Fruit fly (Drosophila melanogaster) whole organism: Measurements from ENCODE around the gene Acer.

Experiments used
- CG8478 ChIP-seq: fragments of >200 bp; optimal IDR thresholded peaks from 2 replicates; lab custom pipeline; 2018; ENCODE audit warnings: inconsistent platforms
- Dll ChIP-seq: fragments of >200 bp; optimal IDR thresholded peaks from 2 replicates; lab custom pipeline; 2017
- EcR ChIP-seq, 2 experiments: fragments of >200 bp; optimal IDR thresholded peaks; 2 replicates each; lab custom pipeline; 2017; ENCODE audit warnings: missing biosample characterization in 2 of 2, missing genetic modification characterization in 2 of 2, missing genetic modification reagents in 2 of 2
- pan ChIP-seq: fragments of >200 bp; optimal IDR thresholded peaks from 2 replicates; lab custom pipeline; 2017
- psq ChIP-seq: fragments of >200 bp; optimal IDR thresholded peaks from 2 replicates; lab custom pipeline; 2017
- usp ChIP-seq: fragments of >200 bp; optimal IDR thresholded peaks from 2 replicates; lab custom pipeline; 2017; ENCODE audit warnings: missing biosample characterization, missing genetic modification characterization, mixed read lengths

Acer gene

DNA sequence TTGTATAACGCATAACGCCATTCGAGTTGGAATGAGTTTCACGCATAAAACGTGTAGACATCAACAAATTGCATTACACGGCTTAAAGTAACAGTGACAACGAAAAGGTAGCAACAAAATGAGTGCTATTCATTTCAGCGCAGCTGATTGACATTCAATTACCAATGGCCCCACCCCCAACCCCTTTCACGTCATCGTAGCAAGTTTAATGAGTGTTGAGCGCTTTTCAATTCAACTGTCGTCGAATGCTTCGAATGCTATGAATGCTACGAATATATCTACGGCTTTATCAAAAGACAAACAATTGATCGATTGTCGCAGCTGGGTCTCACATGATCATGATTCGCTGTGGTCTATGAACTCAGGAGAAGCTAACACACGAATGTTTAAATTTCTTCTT lies 11.9 kb downstream of the Acer start:
- TF ChIP-seq pan (lab: Kevin White, UChicago) (no peak), Dll (no peak), usp (no peak), EcR (GFP tag; optimal IDR thresholded peaks at IDR 0.05; lab: Kevin White, UChicago) (no peak)

DNA sequence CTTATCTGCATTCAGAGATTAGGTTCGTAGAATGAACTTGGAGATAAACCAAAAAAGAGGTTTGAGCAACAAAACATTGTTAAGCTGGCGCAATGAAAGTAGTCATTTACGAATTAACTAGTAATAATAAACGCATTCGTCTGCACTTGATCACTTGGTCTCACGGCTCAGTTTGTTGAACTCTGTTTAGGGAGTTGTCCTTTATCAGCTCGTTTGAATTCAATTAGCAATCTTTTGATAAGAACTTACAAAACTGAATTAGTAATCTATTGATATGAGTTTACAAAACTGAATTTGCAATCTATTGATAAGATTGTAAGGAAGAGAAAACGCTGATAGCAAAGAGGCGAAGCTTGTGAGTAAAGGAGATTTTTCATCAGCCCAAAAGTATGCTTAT lies 12.4 kb downstream of the Acer start:
- TF ChIP-seq psq (lab: Kevin White, UChicago): no peak
- no peak for TF ChIP-seq usp
- TF ChIP-seq EcR (GFP tag; optimal IDR thresholded peaks at IDR 0.05; lab: Kevin White, UChicago): no peak
- TF ChIP-seq pan (lab: Kevin White, UChicago): no peak
- no peak for TF ChIP-seq CG8478 (lab: Kevin White, UChicago)
- no peak for TF ChIP-seq Dll

DNA sequence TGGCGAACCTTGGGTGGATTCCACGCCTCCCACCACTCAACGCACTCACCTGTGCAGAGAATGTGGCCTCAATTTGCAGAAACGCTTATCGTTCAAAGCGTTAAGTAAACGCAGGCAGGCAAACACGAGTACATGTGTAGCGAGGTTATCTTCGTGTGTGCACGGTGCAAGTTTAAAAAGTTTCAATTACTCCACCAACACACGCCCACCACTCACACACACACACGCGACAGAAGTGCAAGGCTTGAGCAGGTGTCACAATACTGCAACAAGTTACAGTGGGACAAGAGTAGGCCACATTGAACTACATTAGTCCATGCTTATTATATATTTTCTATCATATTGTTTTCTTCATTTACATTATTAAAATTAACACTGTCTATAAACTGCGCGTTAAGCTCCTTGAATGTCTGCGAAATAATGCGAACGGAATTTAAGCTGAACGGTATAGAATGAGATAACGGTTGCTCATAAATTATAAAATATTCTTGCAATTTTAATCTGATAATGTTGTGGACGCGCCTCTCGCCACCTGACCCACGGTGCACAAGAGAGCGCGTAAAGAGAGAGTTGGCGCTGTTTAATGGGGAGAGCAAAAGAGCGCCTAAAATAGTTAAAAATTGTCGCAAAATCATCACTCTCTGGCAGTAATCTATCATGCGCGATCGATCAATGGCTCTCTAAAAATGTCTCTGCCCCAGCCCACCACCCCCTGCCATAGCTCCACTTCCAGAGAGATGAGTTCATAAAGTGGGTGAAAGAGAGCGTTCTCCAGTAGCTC lies 13.0 kb downstream of the Acer start:
- TF ChIP-seq CG8478 (lab: Kevin White, UChicago) (no peak), EcR (GFP tag; optimal IDR thresholded peaks at IDR 0.05; lab: Kevin White, UChicago) (peak in 1 of 2 experiments; percentile 65)

DNA sequence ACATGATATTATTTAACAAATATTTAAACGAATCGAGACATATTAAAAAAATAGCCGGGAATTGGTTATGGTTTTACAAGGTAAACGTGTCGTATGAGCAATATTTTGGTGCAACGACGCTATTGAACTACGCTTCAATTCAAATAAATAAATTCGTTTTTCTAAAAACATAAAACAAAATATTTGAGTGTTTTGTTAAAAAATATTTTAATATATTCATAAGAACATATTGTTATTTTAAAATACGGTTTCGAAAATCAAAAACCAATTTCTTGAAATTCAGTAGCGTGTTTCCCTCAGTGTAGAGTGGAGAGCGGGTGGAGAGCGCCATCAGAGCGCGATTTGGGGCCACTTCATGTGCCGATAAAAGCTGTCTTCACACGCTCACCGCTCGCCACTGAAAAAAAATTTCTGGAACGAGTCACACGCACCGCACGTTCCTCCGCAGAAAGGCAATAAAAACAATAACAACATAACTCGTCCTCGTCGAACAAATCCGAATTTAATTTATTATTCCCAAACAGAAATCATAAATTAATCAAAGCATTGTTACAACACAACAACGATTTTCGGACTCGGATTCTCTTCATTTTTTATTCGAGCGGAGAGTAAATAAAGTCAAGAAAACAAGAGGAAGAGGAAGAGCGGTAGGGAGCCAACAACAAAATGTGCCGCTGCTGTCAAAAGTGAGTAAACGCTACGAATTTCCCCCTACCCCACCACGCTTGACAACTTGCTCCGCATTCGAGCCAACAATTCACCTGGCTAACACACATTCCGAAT lies 13.9 kb downstream of the Acer start:
- no peak for TF ChIP-seq EcR (GFP tag; optimal IDR thresholded peaks at IDR 0.05; lab: Kevin White, UChicago)
- TF ChIP-seq usp: no peak
- no peak for TF ChIP-seq psq (lab: Kevin White, UChicago)
- TF ChIP-seq CG8478 (lab: Kevin White, UChicago): no peak
- TF ChIP-seq pan (lab: Kevin White, UChicago): no peak
- TF ChIP-seq Dll: no peak

DNA sequence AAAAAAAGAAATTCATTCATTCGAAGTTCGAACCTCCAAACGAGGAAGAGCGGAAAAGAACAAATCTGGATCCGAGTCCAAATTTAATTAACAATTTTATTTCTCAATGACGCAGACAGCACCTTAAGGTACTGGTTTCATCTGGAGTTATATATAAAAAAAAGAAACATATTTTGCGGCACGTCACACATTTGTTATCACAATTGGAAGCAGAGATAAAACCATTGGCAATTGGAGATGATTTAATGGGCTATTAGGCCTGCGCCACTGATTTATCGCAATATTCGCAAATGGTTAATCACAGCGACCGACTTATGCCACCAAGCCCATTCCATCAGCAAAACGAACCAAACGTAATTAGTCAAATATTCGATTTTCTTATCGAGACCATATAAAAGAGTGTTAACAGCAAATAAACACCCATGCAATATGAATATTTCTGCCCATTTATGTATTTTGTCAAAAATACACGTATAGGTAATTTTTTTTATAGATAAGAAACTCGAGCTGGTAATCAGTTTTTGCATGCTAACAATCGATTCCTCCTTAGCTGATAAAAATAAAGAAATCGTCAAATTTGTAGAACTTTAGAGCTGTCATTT lies 16.8 kb downstream of the Acer start:
- TF ChIP-seq pan (lab: Kevin White, UChicago): no peak
- no peak for TF ChIP-seq Dll
- no peak for TF ChIP-seq psq (lab: Kevin White, UChicago)
- TF ChIP-seq EcR (GFP tag; optimal IDR thresholded peaks at IDR 0.05; lab: Kevin White, UChicago): no peak
- no peak for TF ChIP-seq CG8478 (lab: Kevin White, UChicago)
- no peak for TF ChIP-seq usp

DNA sequence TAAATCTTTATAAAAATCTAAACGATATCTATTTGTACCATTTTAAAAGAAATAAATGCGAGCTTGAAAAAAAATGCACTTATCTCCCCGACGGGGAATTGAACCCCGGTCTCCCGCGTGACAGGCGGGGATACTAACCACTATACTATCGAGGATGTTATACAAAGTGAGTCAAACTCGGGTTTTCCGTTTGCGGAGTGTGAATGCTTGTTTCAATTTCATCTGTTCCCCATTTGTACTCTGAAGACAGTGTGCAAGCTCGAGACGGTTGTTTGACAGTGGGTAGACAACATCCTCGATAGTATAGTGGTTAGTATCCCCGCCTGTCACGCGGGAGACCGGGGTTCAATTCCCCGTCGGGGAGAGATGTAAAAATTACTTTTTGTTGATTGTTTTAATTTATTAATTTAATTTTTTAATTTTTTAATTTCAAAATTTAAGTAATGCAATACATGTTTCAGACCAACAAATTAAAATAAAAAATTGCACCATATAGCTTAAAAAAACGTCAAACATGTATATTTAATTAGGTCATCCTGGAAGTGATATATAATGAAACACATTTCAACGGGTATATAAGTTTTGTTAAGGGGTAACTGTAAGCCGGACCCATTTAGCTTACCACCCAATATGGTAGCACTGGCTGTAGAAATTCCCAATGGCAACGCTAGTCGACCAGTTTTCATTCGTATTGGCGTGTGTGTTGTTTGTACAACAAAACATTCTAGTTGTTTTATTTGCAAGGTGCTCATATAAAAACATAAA lies 19.9 kb downstream of the Acer start, which contains the start of gene Sema1a:
Gene Sema1a (plus strand): TSS at position 679 of the 765 bp plus-strand sequence.
- TF ChIP-seq pan (lab: Kevin White, UChicago) (peak; percentile 84), psq (lab: Kevin White, UChicago) (no peak)

DNA sequence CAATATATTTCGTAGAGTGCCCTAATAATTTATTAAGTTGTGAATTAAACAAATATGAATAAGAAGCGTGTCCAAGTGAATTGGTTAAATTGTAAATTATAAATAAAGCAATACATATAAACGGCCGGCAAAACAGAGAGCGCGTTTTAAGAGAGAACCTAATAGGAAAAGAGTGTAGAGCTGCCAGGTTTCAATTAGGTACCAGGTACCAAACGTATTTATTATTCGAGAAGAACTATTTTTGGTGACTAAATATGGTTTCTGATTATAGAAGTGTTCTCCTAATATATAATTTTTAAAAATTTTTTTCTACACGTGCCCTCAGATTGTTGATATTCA lies 20.5 kb downstream of the Acer start:
- no peak for TF ChIP-seq CG8478 (lab: Kevin White, UChicago)
- TF ChIP-seq EcR (GFP tag; optimal IDR thresholded peaks at IDR 0.05; lab: Kevin White, UChicago): no peak
- TF ChIP-seq pan (lab: Kevin White, UChicago): no peak
- no peak for TF ChIP-seq usp
- TF ChIP-seq Dll: no peak
- no peak for TF ChIP-seq psq (lab: Kevin White, UChicago)

DNA sequence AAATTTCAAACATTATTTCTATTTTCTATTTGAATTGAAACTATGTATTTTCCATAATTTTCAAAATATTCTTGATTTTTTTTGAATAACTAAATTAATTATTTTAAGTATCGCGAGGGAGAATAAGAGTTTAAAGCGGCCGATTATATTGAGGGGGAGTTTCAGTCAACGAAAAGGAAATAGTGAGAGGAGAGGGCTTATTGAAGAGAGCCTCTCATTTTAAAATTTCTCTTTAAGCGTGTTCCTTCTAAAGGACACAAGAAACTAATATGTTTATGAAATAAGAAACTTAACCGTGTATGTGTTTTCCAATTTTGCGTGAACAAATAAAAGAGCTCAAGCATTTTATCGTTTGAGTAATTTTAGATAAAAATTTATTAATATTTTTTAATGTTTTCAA lies 20.9 kb downstream of the Acer start:
- TF ChIP-seq pan (lab: Kevin White, UChicago): no peak
- no peak for TF ChIP-seq usp
- TF ChIP-seq Dll: no peak
- TF ChIP-seq psq (lab: Kevin White, UChicago): no peak
- TF ChIP-seq CG8478 (lab: Kevin White, UChicago): no peak
- no peak for TF ChIP-seq EcR (GFP tag; optimal IDR thresholded peaks at IDR 0.05; lab: Kevin White, UChicago)

DNA sequence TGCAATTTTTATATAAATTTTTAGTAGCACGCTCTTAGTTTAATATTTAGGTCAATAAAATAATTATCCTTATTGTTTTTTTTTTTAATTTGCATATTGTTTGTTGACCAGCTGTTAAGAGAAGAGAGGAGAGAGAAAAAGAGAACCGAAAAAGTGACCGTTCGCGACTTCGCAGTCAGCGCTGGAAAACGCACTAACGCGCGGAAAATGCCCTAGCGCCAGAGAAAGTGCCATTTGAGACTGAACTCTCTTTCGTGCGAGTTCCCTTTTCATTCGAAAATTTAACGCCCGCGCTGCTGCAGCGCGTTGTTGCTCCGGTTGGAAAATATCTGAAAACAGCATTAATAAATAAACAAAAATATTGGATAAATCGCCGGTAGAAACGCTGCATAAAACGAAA lies 21.4 kb downstream of the Acer start:
- TF ChIP-seq psq (lab: Kevin White, UChicago) (no peak), CG8478 (lab: Kevin White, UChicago) (no peak), Dll (no peak), EcR (GFP tag; optimal IDR thresholded peaks at IDR 0.05; lab: Kevin White, UChicago) (no peak), usp (no peak), pan (lab: Kevin White, UChicago) (no peak)

DNA sequence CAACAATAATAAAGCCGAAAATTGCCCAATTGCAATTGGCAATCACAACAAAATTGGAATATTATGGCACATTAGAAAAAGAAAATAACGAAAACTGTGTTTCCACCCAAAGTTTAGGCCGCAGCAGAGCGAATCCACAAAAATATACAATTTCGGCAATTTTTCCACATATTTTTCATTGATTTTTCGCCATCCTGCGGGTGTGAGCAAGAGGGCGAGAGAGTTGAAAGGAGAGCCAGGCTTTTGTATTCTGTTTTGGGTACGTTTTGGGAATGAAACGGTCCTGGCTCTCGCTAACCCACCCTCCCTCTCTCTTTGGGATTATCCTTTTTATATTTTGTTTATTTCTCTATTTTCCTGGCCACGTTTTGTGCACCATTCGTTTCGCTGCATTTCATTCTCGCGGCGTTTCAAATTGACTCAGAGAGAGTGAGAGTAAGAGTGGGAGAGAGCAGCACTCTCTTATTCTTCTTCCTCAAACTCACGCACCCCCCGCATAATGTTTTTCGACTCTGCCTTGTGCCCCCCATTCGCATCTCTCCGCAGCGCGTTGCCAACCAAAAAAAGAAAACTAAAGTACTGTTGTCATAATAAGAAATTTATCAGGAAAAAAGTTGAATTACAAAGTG lies 22.1 kb downstream of the Acer start:
- TF ChIP-seq EcR (GFP tag; optimal IDR thresholded peaks at IDR 0.05; lab: Kevin White, UChicago): no peak
- TF ChIP-seq psq (lab: Kevin White, UChicago): no peak
- TF ChIP-seq usp: no peak
- TF ChIP-seq Dll: no peak
- TF ChIP-seq pan (lab: Kevin White, UChicago): no peak
- no peak for TF ChIP-seq CG8478 (lab: Kevin White, UChicago)

DNA sequence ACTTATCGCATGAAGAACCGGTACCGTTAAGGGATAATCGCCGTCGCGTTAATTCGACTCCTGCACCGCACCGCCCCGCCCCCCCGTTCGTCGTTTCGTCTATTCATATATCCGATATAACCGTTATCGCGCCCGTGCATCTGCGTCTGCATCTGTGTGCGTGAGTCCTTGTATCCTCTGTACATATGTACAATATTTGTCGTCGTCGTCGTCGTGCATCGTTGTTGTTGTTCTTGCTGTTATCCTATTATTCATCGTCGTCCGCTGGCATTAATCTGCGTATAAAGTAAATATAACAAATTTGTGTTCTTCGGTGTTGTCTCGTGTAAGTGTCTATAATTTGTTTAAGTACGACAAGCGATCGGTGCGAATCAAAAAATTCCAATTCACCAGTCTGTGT lies 22.9 kb downstream of the Acer start:
- TF ChIP-seq usp: no peak
- TF ChIP-seq pan (lab: Kevin White, UChicago): no peak
